Worm (Caenorhabditis elegans): ENCODE data around the gene F20D6.2.

- no peak for TF ChIP-seq ztf-23 (GFP tag; IDR thresholded peaks at IDR 0.05)
- TF ChIP-seq T22C8.4 (GFP tag; IDR thresholded peaks at IDR 0.05), result no peak
- no peak for TF ChIP-seq med-1 (GFP tag; optimal IDR thresholded peaks at IDR 0.05; ENCODE audit: insufficient read depth)
- TF ChIP-seq ztf-29 (GFP tag; IDR thresholded peaks at IDR 0.05), result no peak
- TF ChIP-seq cog-1 (tag; optimal IDR thresholded peaks at IDR 0.05), result no peak
- no peak for TF ChIP-seq flt-1 (GFP tag; IDR thresholded peaks at IDR 0.05)
- TF ChIP-seq ref-1 (GFP tag; conservative IDR thresholded peaks at IDR 0.05), result no peak
These were observed 16.7 kb upstream of the F20D6.2 start for ce11 chrV:8169150-8169549.
